Fruit fly (Drosophila melanogaster) whole organism, prepupa: Measurements from ENCODE around the gene CG12224.
A peak's percentile ranks its signal among the peaks of the same experiment; 100 is the strongest.

Experiments
- CG10669 ChIP-seq: fragments of 200-800 bp; sonication (Bioruptor generic); optimal IDR thresholded peaks from 3 replicates; lab custom pipeline; 2018; ENCODE audit warnings: missing biosample characterization, mild to moderate bottlenecking, missing genetic modification characterization, moderate library complexity
- CG11762 ChIP-seq: fragments of 200-800 bp; sonication (Bioruptor generic); optimal IDR thresholded peaks from 3 replicates; lab custom pipeline; 2016; ENCODE audit warnings: missing biosample characterization, missing genetic modification characterization; ENCODE audit not compliant: insufficient read depth
- CG11902 ChIP-seq: fragments of 200-800 bp; sonication (Bioruptor generic); optimal IDR thresholded peaks from 3 replicates; lab custom pipeline; 2016; ENCODE audit warnings: missing biosample characterization, missing genetic modification characterization
- CG31627 ChIP-seq: fragments of 200-800 bp; sonication (Bioruptor generic); optimal IDR thresholded peaks from 3 replicates; lab custom pipeline; 2016; ENCODE audit warnings: missing biosample characterization, missing genetic modification characterization
- CG6163 ChIP-seq: fragments of 200-800 bp; sonication (Bioruptor generic); IDR thresholded peaks from 3 replicates; pipeline ENCODE4 v1.3.6; 2022; ENCODE audit warnings: missing biosample characterization, missing genetic modification characterization
- CG8319 ChIP-seq: fragments of 200-800 bp; sonication (Bioruptor generic); optimal IDR thresholded peaks from 3 replicates; lab custom pipeline; 2016; ENCODE audit warnings: missing biosample characterization, missing genetic modification characterization
- Eip78C ChIP-seq: fragments of 200-800 bp; sonication (Bioruptor generic); peaks from one replicate; lab custom pipeline; 2016; ENCODE audit warnings: missing biosample characterization, missing genetic modification characterization
- Eip93F ChIP-seq: fragments of 200-800 bp; sonication (Bioruptor generic); optimal IDR thresholded peaks from 2 replicates; lab custom pipeline; 2016; ENCODE audit warnings: missing biosample characterization, mild to moderate bottlenecking, missing genetic modification characterization
- Ets96B ChIP-seq: fragments of 200-800 bp; optimal IDR thresholded peaks from 2 replicates; lab custom pipeline; 2019; ENCODE audit warnings: missing biosample characterization, mild to moderate bottlenecking, missing genetic modification characterization, moderate library complexity
- lz ChIP-seq: fragments of 200-800 bp; sonication (Bioruptor generic); optimal IDR thresholded peaks from 3 replicates; lab custom pipeline; 2016; ENCODE audit warnings: missing biosample characterization, missing genetic modification characterization
- spab ChIP-seq: fragments of 200-800 bp; sonication (Bioruptor generic); optimal IDR thresholded peaks from 2 replicates; lab custom pipeline; 2017; ENCODE audit warnings: missing biosample characterization, mild to moderate bottlenecking, missing genetic modification characterization, missing genetic modification reagents

DNA sequence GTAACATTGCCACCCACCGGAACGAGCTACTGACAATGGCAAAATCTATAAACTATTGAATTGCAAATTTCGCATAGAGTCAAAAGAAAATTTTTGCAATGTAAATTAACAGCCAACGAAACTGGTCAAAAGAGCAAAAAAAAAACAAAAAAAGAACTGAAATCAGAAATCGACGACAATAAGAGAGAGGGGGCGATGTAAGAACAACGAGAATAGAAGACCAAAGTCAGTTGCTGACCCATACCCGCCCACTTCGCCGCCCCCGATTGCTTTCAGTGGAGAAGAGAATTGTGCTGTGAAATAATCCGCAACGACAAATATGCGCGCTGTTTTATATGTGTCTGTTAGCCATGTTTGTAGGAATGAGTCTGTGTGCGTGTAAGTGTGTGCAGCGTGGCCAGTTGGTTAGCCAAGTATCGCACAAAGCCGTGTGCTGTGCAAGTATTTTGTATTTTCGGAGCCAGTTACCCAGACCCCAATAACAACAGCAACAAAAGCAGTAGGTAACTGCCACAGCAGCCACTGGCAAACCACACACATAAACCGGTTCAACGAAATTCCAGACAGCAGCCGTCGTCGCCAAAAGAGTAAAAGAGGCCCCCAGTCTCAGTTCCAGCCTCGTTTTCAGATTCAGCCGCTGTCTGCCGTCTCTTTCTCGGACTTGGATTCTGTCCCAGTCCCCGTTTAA lies 44.3 kb downstream of the CG12224 start:
- TF ChIP-seq CG11902 (GFP tag; lab: Kevin White, UChicago) (peak; percentile 35), CG10669 (GFP tag; lab: Kevin White, UChicago) (peak; percentile 38), CG11762 (GFP tag; lab: Kevin White, UChicago) (peak; percentile 37), CG8319 (peak; percentile 11), Ets96B (tag; lab: Kevin White, UChicago) (peak; percentile 24), CG6163 (peak; percentile 79), CG31627 (peak; percentile 34), Eip78C (GFP tag; lab: Kevin White, UChicago) (peak; percentile 77), Eip93F (GFP tag; lab: Kevin White, UChicago) (no peak), lz (GFP tag; lab: Kevin White, UChicago) (peak; percentile 48), spab (GFP tag; lab: Kevin White, UChicago) (peak; percentile 30)
